Fruit fly (Drosophila melanogaster): ENCODE data around the gene CG34307.

Gene CG34307

DNA sequence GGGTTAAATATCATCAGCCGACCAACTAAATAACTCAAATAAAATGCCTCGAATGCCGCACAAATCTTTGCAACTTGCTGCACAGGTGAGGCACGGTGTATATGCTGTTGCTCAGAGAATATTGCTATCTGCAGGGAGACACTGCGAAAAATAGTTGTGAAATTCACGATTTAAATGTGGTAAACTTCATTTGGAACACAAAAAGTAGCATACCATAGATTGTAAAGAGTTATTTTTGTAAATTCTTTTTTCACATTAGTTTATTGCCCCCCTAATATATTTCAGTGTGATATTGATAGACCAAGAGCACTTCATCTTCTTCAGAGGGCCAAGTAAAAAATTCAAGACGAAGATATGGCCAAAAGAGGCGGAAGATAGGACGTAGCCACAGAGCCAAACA lies 23.2 kb downstream of the CG34307 start (continued):
- peak; percentile 52 for TF ChIP-seq CG34406 (GFP tag; optimal IDR thresholded peaks at IDR 0.05)
- TF ChIP-seq Eip78C (GFP tag) = peak; percentile 94
- TF ChIP-seq CG3032 (tag; optimal IDR thresholded peaks at IDR 0.05) = peak; percentile 88
- TF ChIP-seq CG11294 (GFP tag; IDR thresholded peaks at IDR 0.05) = peak; percentile 57; the same call in 1 of the 2 replicates
- peak; percentile 60 for TF ChIP-seq CG9139 (GFP tag; optimal IDR thresholded peaks at IDR 0.05)
- peak; percentile 86 for TF ChIP-seq Ets96B (tag; optimal IDR thresholded peaks at IDR 0.05)
- peak; percentile 87 for TF ChIP-seq CG1621 (tag; optimal IDR thresholded peaks at IDR 0.05)
- peak; percentile 72 to 77 for TF ChIP-seq salr (GFP tag; optimal IDR thresholded peaks at IDR 0.05)

DNA sequence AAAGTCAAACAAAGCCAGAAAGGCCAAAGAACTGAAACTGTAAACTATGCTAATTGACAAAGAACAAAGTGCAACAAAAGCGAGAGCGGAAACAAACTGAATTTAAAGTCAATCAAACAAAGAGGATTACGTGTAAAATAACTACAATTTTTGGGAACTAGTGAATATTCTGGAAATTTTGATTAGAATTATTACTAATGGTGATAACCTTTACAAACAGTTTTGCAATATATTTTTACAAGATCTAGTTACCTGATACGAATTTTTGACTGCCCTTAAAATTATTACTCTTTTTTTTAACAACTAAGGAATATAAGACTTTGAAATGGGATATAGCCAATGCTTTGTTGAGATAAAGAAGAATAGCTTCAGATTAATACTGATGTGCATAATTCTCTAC lies 33.6 kb downstream of the CG34307 start, which contains the start of gene CG14731:
Gene CG14731 (plus strand): TSS at position 301 of the 400 bp plus-strand sequence.
- TF ChIP-seq CG9139 (GFP tag; optimal IDR thresholded peaks at IDR 0.05) = no peak
- TF ChIP-seq CG1621 (tag; optimal IDR thresholded peaks at IDR 0.05) = no peak
- no peak for TF ChIP-seq Eip75B (GFP tag; optimal IDR thresholded peaks at IDR 0.05)

dm6 chr3R:11933903-11934302 lies 36.5 kb downstream of the CG34307 start:
- no peak for TF ChIP-seq Eip75B (GFP tag; optimal IDR thresholded peaks at IDR 0.05)
- TF ChIP-seq net (GFP tag; optimal IDR thresholded peaks at IDR 0.05) = peak; percentile 12

DNA sequence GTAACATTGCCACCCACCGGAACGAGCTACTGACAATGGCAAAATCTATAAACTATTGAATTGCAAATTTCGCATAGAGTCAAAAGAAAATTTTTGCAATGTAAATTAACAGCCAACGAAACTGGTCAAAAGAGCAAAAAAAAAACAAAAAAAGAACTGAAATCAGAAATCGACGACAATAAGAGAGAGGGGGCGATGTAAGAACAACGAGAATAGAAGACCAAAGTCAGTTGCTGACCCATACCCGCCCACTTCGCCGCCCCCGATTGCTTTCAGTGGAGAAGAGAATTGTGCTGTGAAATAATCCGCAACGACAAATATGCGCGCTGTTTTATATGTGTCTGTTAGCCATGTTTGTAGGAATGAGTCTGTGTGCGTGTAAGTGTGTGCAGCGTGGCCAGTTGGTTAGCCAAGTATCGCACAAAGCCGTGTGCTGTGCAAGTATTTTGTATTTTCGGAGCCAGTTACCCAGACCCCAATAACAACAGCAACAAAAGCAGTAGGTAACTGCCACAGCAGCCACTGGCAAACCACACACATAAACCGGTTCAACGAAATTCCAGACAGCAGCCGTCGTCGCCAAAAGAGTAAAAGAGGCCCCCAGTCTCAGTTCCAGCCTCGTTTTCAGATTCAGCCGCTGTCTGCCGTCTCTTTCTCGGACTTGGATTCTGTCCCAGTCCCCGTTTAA lies 40.2 kb downstream of the CG34307 start:
- TF ChIP-seq fd85E (GFP tag; optimal IDR thresholded peaks at IDR 0.05) (peak; percentile 1), ss (GFP tag; optimal IDR thresholded peaks at IDR 0.05) (peak; percentile 15 to 25), Ets96B (tag; optimal IDR thresholded peaks at IDR 0.05) (peak; percentile 24), Hr38 (GFP tag; optimal IDR thresholded peaks at IDR 0.05) (no peak), CG31627 (GFP tag; optimal IDR thresholded peaks at IDR 0.05) (peak; percentile 34), Sox14 (GFP tag; optimal IDR thresholded peaks at IDR 0.05) (peak; percentile 63), net (GFP tag; optimal IDR thresholded peaks at IDR 0.05) (peak; percentile 33), Eip75B (GFP tag; optimal IDR thresholded peaks at IDR 0.05) (peak; percentile 45), Smox (GFP tag; optimal IDR thresholded peaks at IDR 0.05) (peak; percentile 32), CG10631 (GFP tag; optimal IDR thresholded peaks at IDR 0.05) (peak; percentile 46), CG1621 (tag; optimal IDR thresholded peaks at IDR 0.05) (no peak), Gug (GFP tag; IDR thresholded peaks at IDR 0.05) (peak; percentile 55; the same call in 1 of the 2 replicates), eg (GFP tag; IDR thresholded peaks at IDR 0.05) (peak; percentile 79), CG8319 (GFP tag; optimal IDR thresholded peaks at IDR 0.05) (peak; percentile 11), Eip93F (GFP tag; optimal IDR thresholded peaks at IDR 0.05) (no peak), CG4318 (GFP tag; optimal IDR thresholded peaks at IDR 0.05) (peak; percentile 16), Hr39 (GFP tag; optimal IDR thresholded peaks at IDR 0.05) (peak; percentile 43), Ets21C (GFP tag; optimal IDR thresholded peaks at IDR 0.05) (no peak), CG6276 (GFP tag; optimal IDR thresholded peaks at IDR 0.05) (peak; percentile 66), achi (GFP tag; optimal IDR thresholded peaks at IDR 0.05) (peak; percentile 51), CG11762 (GFP tag; optimal IDR thresholded peaks at IDR 0.05; ENCODE audit: insufficient read depth) (peak; percentile 37), topi (GFP tag; optimal IDR thresholded peaks at IDR 0.05) (peak; percentile 48), fkh (GFP tag; optimal IDR thresholded peaks at IDR 0.05) (no peak), Sox15 (GFP tag; optimal IDR thresholded peaks at IDR 0.05) (no peak), Sox102F (GFP tag; optimal IDR thresholded peaks at IDR 0.05) (peak; percentile 26), acj6 (GFP tag; optimal IDR thresholded peaks at IDR 0.05) (peak; percentile 42), fd59A (GFP tag; optimal IDR thresholded peaks at IDR 0.05) (no peak), Lpt (GFP tag; optimal IDR thresholded peaks at IDR 0.05) (peak; percentile 45), CG9139 (GFP tag; optimal IDR thresholded peaks at IDR 0.05) (no peak), cyc (GFP tag; optimal IDR thresholded peaks at IDR 0.05) (peak; percentile 64), CG11902 (GFP tag; optimal IDR thresholded peaks at IDR 0.05) (peak; percentile 35), Hr4 (GFP tag; optimal IDR thresholded peaks at IDR 0.05) (peak; percentile 50), CG6163 (GFP tag; IDR thresholded peaks at IDR 0.05) (peak; percentile 79), svp (GFP tag) (peak; percentile 80), CG7368 (GFP tag; optimal IDR thresholded peaks at IDR 0.05) (peak; percentile 40), lz (GFP tag; optimal IDR thresholded peaks at IDR 0.05) (peak; percentile 48), CG3032 (tag; optimal IDR thresholded peaks at IDR 0.05) (peak; percentile 34), Met (GFP tag; optimal IDR thresholded peaks at IDR 0.05) (peak; percentile 65), CG8632 (GFP tag; optimal IDR thresholded peaks at IDR 0.05) (peak; percentile 47), pdm3 (GFP tag; optimal IDR thresholded peaks at IDR 0.05) (peak; percentile 36)

Measured in whole organism, prepupa.